Worm (Caenorhabditis elegans) whole organism, mixed stage, embryonic: Measurements from ENCODE around the gene fbxa-44.

ENCODE experiments used
- M03D4.4 ChIP-seq: sonication (generic microtip); optimal IDR thresholded peaks from 2 replicates; lab custom pipeline; 2017; ENCODE audit warnings: mild to moderate bottlenecking, missing genetic modification characterization, missing compliant biosample characterization
- bed-3 ChIP-seq: fragments of 200-800 bp; sonication (Bioruptor generic); optimal IDR thresholded peaks from 3 replicates; lab custom pipeline; 2018; ENCODE audit warnings: mild to moderate bottlenecking, missing genetic modification characterization, moderate library complexity, missing compliant biosample characterization
- blmp-1 ChIP-seq: fragments of 150-350 bp; optimal IDR thresholded peaks from 2 replicates; lab custom pipeline; 2014; ENCODE audit warnings: missing biosample characterization, missing genetic modification characterization
- ceh-39 ChIP-seq: fragments of 150-350 bp; optimal IDR thresholded peaks from 2 replicates; lab custom pipeline; 2014; ENCODE audit warnings: missing biosample characterization, missing genetic modification characterization
- ceh-43 ChIP-seq: fragments of 200-800 bp; sonication (Bioruptor generic); optimal IDR thresholded peaks from 2 replicates; lab custom pipeline; 2018; ENCODE audit warnings: mild to moderate bottlenecking, missing genetic modification characterization, moderate library complexity, missing compliant biosample characterization
- ceh-83 ChIP-seq: fragments of 200-800 bp; sonication (Bioruptor generic); optimal IDR thresholded peaks from 2 replicates; lab custom pipeline; 2018; ENCODE audit warnings: mild to moderate bottlenecking, missing genetic modification characterization, missing compliant biosample characterization
- ces-1 ChIP-seq: fragments of 150-350 bp; optimal IDR thresholded peaks from 2 replicates; lab custom pipeline; 2014; ENCODE audit warnings: missing biosample characterization, missing genetic modification reagents, missing genetic modification characterization
- cnd-1 ChIP-seq: fragments of 200-800 bp; sonication (Bioruptor generic); optimal IDR thresholded peaks from 2 replicates; lab custom pipeline; 2018; ENCODE audit warnings: mild to moderate bottlenecking, missing genetic modification characterization, missing compliant biosample characterization
- drap-1 ChIP-seq: fragments of 200-800 bp; sonication (Bioruptor generic); optimal IDR thresholded peaks from 3 replicates; lab custom pipeline; 2018; ENCODE audit warnings: mild to moderate bottlenecking, missing genetic modification characterization, missing compliant biosample characterization
- elt-1 ChIP-seq: sonication (generic microtip); optimal IDR thresholded peaks from 2 replicates; lab custom pipeline; 2017; ENCODE audit warnings: missing genetic modification characterization, mild to moderate bottlenecking, missing compliant biosample characterization, antibody characterized with exemption, moderate library complexity, borderline replicate concordance; ENCODE audit not compliant: insufficient read depth
- elt-3 ChIP-seq: fragments of 150-350 bp; optimal IDR thresholded peaks from 2 replicates; lab custom pipeline; 2014; ENCODE audit warnings: missing biosample characterization, missing genetic modification characterization
- flh-1 ChIP-seq: fragments of 200-800 bp; sonication (Bioruptor generic); optimal IDR thresholded peaks from 2 replicates; lab custom pipeline; 2018; ENCODE audit warnings: mild to moderate bottlenecking, missing genetic modification characterization, moderate library complexity, missing compliant biosample characterization
- ham-2 ChIP-seq: fragments of 200-800 bp; sonication (Bioruptor generic); optimal IDR thresholded peaks from 2 replicates; lab custom pipeline; 2018; ENCODE audit warnings: mild to moderate bottlenecking, missing genetic modification characterization, missing compliant biosample characterization
- hlh-1 ChIP-seq: fragments of 150-350 bp; optimal IDR thresholded peaks from 2 replicates; lab custom pipeline; 2014; ENCODE audit warnings: missing biosample characterization, missing genetic modification reagents, missing genetic modification characterization
- lin-13 ChIP-seq: fragments of 150-350 bp; optimal IDR thresholded peaks from 2 replicates; lab custom pipeline; 2014; ENCODE audit warnings: missing biosample characterization, missing genetic modification characterization
- lin-32 ChIP-seq: fragments of 200-800 bp; sonication (Bioruptor generic); optimal IDR thresholded peaks from 2 replicates; lab custom pipeline; 2018; ENCODE audit warnings: mild to moderate bottlenecking, missing genetic modification characterization, missing compliant biosample characterization
- lsy-2 ChIP-seq: fragments of 150-350 bp; optimal IDR thresholded peaks from 2 replicates; lab custom pipeline; 2014; ENCODE audit warnings: missing biosample characterization, missing genetic modification characterization
- mab-5 ChIP-seq: fragments of 150-350 bp; optimal IDR thresholded peaks from 2 replicates; lab custom pipeline; 2014; ENCODE audit warnings: missing biosample characterization, missing genetic modification characterization
- mls-2 ChIP-seq: sonication (generic microtip); optimal IDR thresholded peaks from 2 replicates; lab custom pipeline; 2016; ENCODE audit warnings: mild to moderate bottlenecking, missing genetic modification characterization, moderate library complexity, missing compliant biosample characterization
- nhr-12 ChIP-seq: fragments of 150-350 bp; optimal IDR thresholded peaks from 2 replicates; lab custom pipeline; 2014; ENCODE audit warnings: missing biosample characterization, missing genetic modification characterization
- nhr-2 ChIP-seq: fragments of 150-350 bp; optimal IDR thresholded peaks from 2 replicates; lab custom pipeline; 2014; ENCODE audit warnings: missing biosample characterization, missing genetic modification characterization
- nhr-237 ChIP-seq: fragments of 150-350 bp; optimal IDR thresholded peaks from 2 replicates; lab custom pipeline; 2014; ENCODE audit warnings: missing biosample characterization, missing genetic modification characterization
- nhr-28 ChIP-seq: fragments of 150-350 bp; optimal IDR thresholded peaks from 2 replicates; lab custom pipeline; 2014; ENCODE audit warnings: missing biosample characterization, missing genetic modification characterization
- pha-4 ChIP-seq: fragments of 150-350 bp; optimal IDR thresholded peaks from 2 replicates; lab custom pipeline; 2018; ENCODE audit warnings: missing biosample characterization, missing genetic modification reagents, missing genetic modification characterization
- sem-2 ChIP-seq: fragments of 200-800 bp; sonication (Bioruptor generic); optimal IDR thresholded peaks from 2 replicates; lab custom pipeline; 2018; ENCODE audit warnings: mild to moderate bottlenecking, missing genetic modification characterization, missing compliant biosample characterization
- snpc-4 ChIP-seq: fragments of 150-350 bp; optimal IDR thresholded peaks from 2 replicates; lab custom pipeline; 2014; ENCODE audit warnings: missing biosample characterization, missing genetic modification characterization
- sptf-1 ChIP-seq: sonication (generic microtip); optimal IDR thresholded peaks from 2 replicates; lab custom pipeline; 2017; ENCODE audit warnings: mild to moderate bottlenecking, missing genetic modification characterization, moderate library complexity, missing compliant biosample characterization
- unc-120 ChIP-seq: sonication (generic microtip); optimal IDR thresholded peaks from 2 replicates; lab custom pipeline; 2017; ENCODE audit warnings: missing genetic modification characterization, missing compliant biosample characterization; ENCODE audit not compliant: poor library complexity, severe bottlenecking
- unc-39 ChIP-seq: fragments of 150-350 bp; optimal IDR thresholded peaks from 2 replicates; lab custom pipeline; 2014; ENCODE audit warnings: missing biosample characterization, missing genetic modification characterization
- unc-62 ChIP-seq: fragments of 150-350 bp; optimal IDR thresholded peaks from 2 replicates; lab custom pipeline; 2014; ENCODE audit warnings: missing biosample characterization, missing genetic modification reagents, missing genetic modification characterization
- zip-8 ChIP-seq: fragments of 150-350 bp; optimal IDR thresholded peaks from 2 replicates; lab custom pipeline; 2014; ENCODE audit warnings: missing biosample characterization, missing genetic modification characterization
- ztf-11 ChIP-seq: fragments of 150-350 bp; optimal IDR thresholded peaks from 2 replicates; lab custom pipeline; 2014; ENCODE audit warnings: missing biosample characterization, missing genetic modification characterization

Gene fbxa-44

ce11 chrV:16910864-16911263 lies 21.8 kb downstream of the fbxa-44 start:
- TF ChIP-seq lsy-2 (tag; lab: Kevin White, UChicago) (no peak), flh-1 (GFP tag; lab: Kevin White, UChicago) (no peak), elt-1 (no peak), drap-1 (GFP tag; lab: Kevin White, UChicago) (no peak), elt-3 (tag; lab: Kevin White, UChicago) (no peak), blmp-1 (tag; lab: Kevin White, UChicago) (no peak), M03D4.4 (tag; lab: Kevin White, UChicago) (no peak), ham-2 (GFP tag; lab: Kevin White, UChicago) (no peak), bed-3 (no peak), pha-4 (tag; lab: Kevin White, UChicago) (no peak), ceh-39 (no peak), ceh-83 (GFP tag; lab: Kevin White, UChicago) (no peak), lin-13 (tag; lab: Kevin White, UChicago) (no peak), unc-120 (tag; lab: Kevin White, UChicago) (no peak), cnd-1 (tag; lab: Kevin White, UChicago) (no peak), mab-5 (tag; lab: Kevin White, UChicago) (no peak), nhr-28 (tag; lab: Kevin White, UChicago) (no peak), ceh-43 (GFP tag; lab: Kevin White, UChicago) (no peak), ztf-11 (tag; lab: Kevin White, UChicago) (no peak)

DNA sequence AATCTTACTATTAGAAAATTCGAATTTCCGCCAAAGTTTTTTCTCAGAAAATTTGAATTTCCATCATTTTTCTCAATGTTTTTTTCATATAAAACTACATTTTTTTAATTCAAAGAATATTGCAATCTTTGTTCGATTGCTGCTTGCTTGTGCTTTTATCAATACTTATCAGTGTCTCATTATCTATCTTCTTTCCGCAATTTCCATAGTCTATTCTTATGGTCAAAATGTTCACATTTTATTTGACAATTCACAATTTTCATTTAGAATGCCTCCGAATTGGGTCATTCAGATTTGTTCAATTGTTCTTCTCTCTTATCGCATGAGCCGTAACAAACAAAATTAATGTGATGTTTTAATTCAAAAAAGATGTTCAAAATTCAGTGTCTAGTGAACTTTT lies 22.2 kb downstream of the fbxa-44 start:
- TF ChIP-seq M03D4.4 (tag; lab: Kevin White, UChicago) = no peak
- no peak for TF ChIP-seq hlh-1 (tag; lab: Kevin White, UChicago)
- no peak for TF ChIP-seq bed-3
- no peak for TF ChIP-seq ham-2 (GFP tag; lab: Kevin White, UChicago)
- no peak for TF ChIP-seq cnd-1 (tag; lab: Kevin White, UChicago)
- TF ChIP-seq flh-1 (GFP tag; lab: Kevin White, UChicago) = no peak
- no peak for TF ChIP-seq nhr-237 (tag; lab: Kevin White, UChicago)
- TF ChIP-seq lin-32 = no peak
- no peak for TF ChIP-seq blmp-1 (tag; lab: Kevin White, UChicago)
- TF ChIP-seq nhr-2 (tag; lab: Kevin White, UChicago) = no peak
- TF ChIP-seq mls-2 = no peak
- TF ChIP-seq unc-120 (tag; lab: Kevin White, UChicago) = no peak

- TF ChIP-seq blmp-1 (tag; lab: Kevin White, UChicago) = no peak
- no peak for TF ChIP-seq mls-2
- no peak for TF ChIP-seq nhr-2 (tag; lab: Kevin White, UChicago)
- no peak for TF ChIP-seq hlh-1 (tag; lab: Kevin White, UChicago)
- no peak for TF ChIP-seq nhr-237 (tag; lab: Kevin White, UChicago)
- TF ChIP-seq lin-32 = no peak
- no peak for TF ChIP-seq elt-3 (tag; lab: Kevin White, UChicago)
- no peak for TF ChIP-seq mab-5 (tag; lab: Kevin White, UChicago)
- no peak for TF ChIP-seq pha-4 (tag; lab: Kevin White, UChicago)
- no peak for TF ChIP-seq flh-1 (GFP tag; lab: Kevin White, UChicago)
- no peak for TF ChIP-seq sem-2 (GFP tag; lab: Kevin White, UChicago)
- no peak for TF ChIP-seq ces-1 (GFP tag; lab: Kevin White, UChicago)
- TF ChIP-seq lsy-2 (tag; lab: Kevin White, UChicago) = no peak
- no peak for TF ChIP-seq unc-120 (tag; lab: Kevin White, UChicago)
- no peak for TF ChIP-seq zip-8 (tag; lab: Kevin White, UChicago)
- TF ChIP-seq nhr-12 (tag; lab: Kevin White, UChicago) = no peak
- no peak for TF ChIP-seq bed-3
- TF ChIP-seq ceh-83 (GFP tag; lab: Kevin White, UChicago) = no peak
- no peak for TF ChIP-seq unc-62 (GFP tag; lab: Kevin White, UChicago)
These were observed 22.9 kb downstream of the fbxa-44 start, which contains the start of gene nhr-116 for ce11 chrV:16911934-16912333. Gene nhr-116, plus strand, starts transcription at chrV:16912234.

DNA sequence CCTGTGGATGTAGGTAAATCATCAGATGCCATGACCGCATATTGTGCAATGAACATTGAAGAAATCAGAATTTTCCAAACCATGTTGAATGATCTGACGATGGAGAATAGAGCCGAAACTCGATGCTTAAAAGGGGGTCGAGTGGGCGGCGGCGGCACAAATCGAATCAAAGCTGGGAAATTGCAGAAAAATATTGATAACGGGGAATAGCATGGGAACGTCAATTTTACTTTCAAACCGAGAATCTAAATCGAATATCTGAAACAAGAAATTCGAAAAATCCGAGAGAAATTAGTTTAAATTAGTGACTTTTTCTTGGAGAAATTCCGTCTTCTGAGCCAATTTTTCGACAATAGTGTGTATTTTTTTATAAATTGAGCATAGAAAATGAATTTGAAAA lies 27.0 kb downstream of the fbxa-44 start, which contains the start of gene F09C6.10:
F09C6.10 (minus strand) TSS at position 101 of the 400 bp plus-strand sequence.
- TF ChIP-seq bed-3 (no peak), cnd-1 (tag; lab: Kevin White, UChicago) (no peak), ham-2 (GFP tag; lab: Kevin White, UChicago) (no peak), hlh-1 (tag; lab: Kevin White, UChicago) (no peak), lin-32 (no peak), sptf-1 (no peak), flh-1 (GFP tag; lab: Kevin White, UChicago) (no peak), ceh-43 (GFP tag; lab: Kevin White, UChicago) (no peak), mab-5 (tag; lab: Kevin White, UChicago) (no peak), nhr-28 (tag; lab: Kevin White, UChicago) (no peak), elt-1 (no peak), M03D4.4 (tag; lab: Kevin White, UChicago) (no peak), unc-39 (tag; lab: Kevin White, UChicago) (no peak), snpc-4 (tag; lab: Kevin White, UChicago) (no peak), nhr-2 (tag; lab: Kevin White, UChicago) (no peak), lsy-2 (tag; lab: Kevin White, UChicago) (no peak), unc-62 (GFP tag; lab: Kevin White, UChicago) (no peak)
